Worm (Caenorhabditis elegans): ENCODE data around the gene F59E11.2.

DNA sequence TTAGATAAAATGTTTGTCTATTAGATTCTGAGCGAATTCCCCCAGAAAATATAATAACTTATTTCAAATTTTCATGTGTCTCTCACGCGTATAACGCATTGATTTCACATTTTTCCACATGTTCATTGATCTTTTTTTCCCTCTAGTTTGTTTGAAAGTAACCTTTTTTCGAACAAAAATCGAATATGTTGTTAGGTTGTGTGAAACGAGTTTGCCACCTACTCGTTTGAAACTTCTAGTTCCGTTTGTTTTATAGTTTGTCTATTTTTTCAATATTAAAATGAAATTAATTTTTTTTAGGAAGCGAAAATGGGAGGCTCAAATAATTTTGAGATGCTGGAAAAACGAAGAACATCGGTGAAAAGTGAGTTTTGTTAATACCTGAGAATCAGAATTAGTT, 29.0 kb downstream of the F59E11.2 start, which contains the start of gene C25E10.5:
- TF ChIP-seq ztf-29 (GFP tag; IDR thresholded peaks at IDR 0.05) (no peak), flt-1 (GFP tag; IDR thresholded peaks at IDR 0.05) (no peak), ref-1 (GFP tag; conservative IDR thresholded peaks at IDR 0.05) (no peak), T22C8.4 (GFP tag; IDR thresholded peaks at IDR 0.05) (no peak), cog-1 (tag; optimal IDR thresholded peaks at IDR 0.05) (no peak), med-1 (GFP tag; optimal IDR thresholded peaks at IDR 0.05; ENCODE audit: insufficient read depth) (no peak)
